Worm (Caenorhabditis elegans): ENCODE results near the gene erp-44.2.

erp-44.2 gene

ce11 chrIV:7845585-7845984 lies 11.1 kb upstream of the erp-44.2 start (continued):
- TF ChIP-seq tbx-2 (tag; optimal IDR thresholded peaks at IDR 0.05) (peak; percentile 76), unc-30 (tag; optimal IDR thresholded peaks at IDR 0.05) (no peak), pag-3 (tag; optimal IDR thresholded peaks at IDR 0.05; ENCODE audit: borderline replicate concordance, insufficient read depth) (no peak), pax-3 (tag; optimal IDR thresholded peaks at IDR 0.05) (peak; percentile 46), nhr-77 (tag; optimal IDR thresholded peaks at IDR 0.05) (peak; percentile 21), ama-1 (optimal IDR thresholded peaks at IDR 0.05) (no peak), unc-62 (GFP tag; optimal IDR thresholded peaks at IDR 0.05) (no peak), xbp-1 (tag; optimal IDR thresholded peaks at IDR 0.05) (peak; percentile 63), sup-37 (GFP tag; optimal IDR thresholded peaks at IDR 0.05) (no peak), rnt-1 (tag; optimal IDR thresholded peaks at IDR 0.05) (peak; percentile 67), hlh-4 (tag; optimal IDR thresholded peaks at IDR 0.05) (no peak), lin-13 (GFP tag; optimal IDR thresholded peaks at IDR 0.05) (peak; percentile 32), nhr-11 (tag; optimal IDR thresholded peaks at IDR 0.05) (no peak), mep-1 (tag; optimal IDR thresholded peaks at IDR 0.05) (peak; percentile 65), blmp-1 (tag; optimal IDR thresholded peaks at IDR 0.05) (peak; percentile 6), efl-1 (optimal IDR thresholded peaks at IDR 0.05) (peak; percentile 62 to 67), efl-1 (GFP tag; optimal IDR thresholded peaks at IDR 0.05 in 1 of 2) (peak; percentile 38 to 93), Y116A8C.19 (tag; optimal IDR thresholded peaks at IDR 0.05; ENCODE audit: borderline replicate concordance) (no peak), grh-1 (GFP tag; IDR thresholded peaks at IDR 0.05) (peak; percentile 40), aly-2 (tag; optimal IDR thresholded peaks at IDR 0.05) (no peak), alr-1 (tag; optimal IDR thresholded peaks at IDR 0.05; ENCODE audit: borderline replicate concordance) (no peak), zag-1 (tag; optimal IDR thresholded peaks at IDR 0.05) (no peak), snu-23 (GFP tag; optimal IDR thresholded peaks at IDR 0.05) (peak; percentile 86), C16A3.4 (tag; optimal IDR thresholded peaks at IDR 0.05) (no peak), lin-39 (tag; optimal IDR thresholded peaks at IDR 0.05) (no peak), swsn-7 (tag; optimal IDR thresholded peaks at IDR 0.05) (peak; percentile 79), nhr-76 (tag; optimal IDR thresholded peaks at IDR 0.05) (no peak), nhr-28 (tag; optimal IDR thresholded peaks at IDR 0.05) (no peak), C34B4.2 (tag; optimal IDR thresholded peaks at IDR 0.05) (no peak), unc-130 (tag; optimal IDR thresholded peaks at IDR 0.05) (no peak), nhr-12 (tag; optimal IDR thresholded peaks at IDR 0.05) (no peak), nhr-20 (tag; optimal IDR thresholded peaks at IDR 0.05) (peak; percentile 78), ets-5 (GFP tag; IDR thresholded peaks at IDR 0.05) (no peak)

ce11 chrIV:7844333-7844973 lies 10.0 kb upstream of the erp-44.2 start:
- TF ChIP-seq lin-14 (GFP tag; optimal IDR thresholded peaks at IDR 0.05) (peak; percentile 36), nhr-85 (tag) (peak; percentile 55), elt-3 (tag; optimal IDR thresholded peaks at IDR 0.05) (peak in 2 of 6 experiments; percentile 23 to 40), lin-35 (GFP tag; optimal IDR thresholded peaks at IDR 0.05) (peak in 1 of 2 experiments; percentile 42), nhr-71 (tag; optimal IDR thresholded peaks at IDR 0.05) (peak; percentile 27), nhr-20 (tag; optimal IDR thresholded peaks at IDR 0.05) (peak; percentile 15), nhr-12 (tag; optimal IDR thresholded peaks at IDR 0.05) (no peak), fos-1 (tag; optimal IDR thresholded peaks at IDR 0.05) (no peak), snu-23 (GFP tag; optimal IDR thresholded peaks at IDR 0.05) (peak; percentile 20), efl-1 (optimal IDR thresholded peaks at IDR 0.05) (no peak), efl-1 (GFP tag; optimal IDR thresholded peaks at IDR 0.05 in 1 of 2) (peak in 1 of 2 experiments; percentile 1), pqm-1 (tag; optimal IDR thresholded peaks at IDR 0.05) (no peak), elt-2 (tag; optimal IDR thresholded peaks at IDR 0.05) (peak; percentile 86), ama-1 (optimal IDR thresholded peaks at IDR 0.05) (no peak), egl-13 (tag; optimal IDR thresholded peaks at IDR 0.05) (no peak), rnt-1 (tag; optimal IDR thresholded peaks at IDR 0.05) (no peak)

All from whole organism, L1 larva.